Fruit fly (Drosophila melanogaster) whole organism, embryonic: ENCODE measurements around the gene wwk.

Experiments
- Dip2 ChIP-seq: fragments of 200-800 bp; sonication (Bioruptor generic); IDR thresholded peaks from 2 replicates; pipeline ENCODE4 v1.3.6; 2022; ENCODE audit warnings: missing biosample characterization, missing genetic modification characterization
- pum ChIP-seq: fragments of 200-800 bp; sonication (Bioruptor generic); optimal IDR thresholded peaks from 2 replicates; lab custom pipeline; 2016; ENCODE audit warnings: missing biosample characterization, missing genetic modification characterization

DNA sequence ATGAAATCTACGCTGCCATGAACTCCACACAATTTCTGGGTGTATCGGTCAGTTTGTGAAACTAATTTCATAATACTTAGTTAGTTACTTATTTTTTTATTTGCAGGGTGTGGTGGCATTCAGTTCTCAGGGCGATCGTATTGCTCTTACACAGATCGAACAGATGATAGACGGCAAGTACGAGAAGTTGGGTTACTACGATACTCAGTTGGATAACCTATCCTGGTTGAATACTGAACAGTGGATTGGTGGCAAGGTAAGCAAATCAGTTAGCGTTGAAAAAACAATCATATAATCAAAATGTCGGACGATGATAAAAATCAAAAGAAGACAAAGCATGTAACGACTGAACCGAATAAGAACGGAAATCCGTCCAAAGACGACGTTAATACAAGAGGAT is 48.0 kb upstream of the wwk start, which contains the start of gene CG33310:
- TF ChIP-seq pum (GFP tag; lab: Kevin White, UChicago) (no peak), Dip2 (GFP tag; lab: Robert Waterston, UW) (no peak)
